Worm (Caenorhabditis elegans) whole organism, early embryonic: Measurements from ENCODE around the gene hlh-8.

Experiments used
- B0310.2 ChIP-seq: sonication (generic microtip); optimal IDR thresholded peaks from 2 replicates; lab custom pipeline; 2016; ENCODE audit warnings: mild to moderate bottlenecking, missing genetic modification characterization, missing compliant biosample characterization
- aly-1 ChIP-seq: sonication (generic microtip); optimal IDR thresholded peaks from 2 replicates; lab custom pipeline; 2016; ENCODE audit warnings: missing genetic modification characterization, missing compliant biosample characterization
- ama-1 ChIP-seq: fragments of 150-350 bp; optimal IDR thresholded peaks from 2 replicates; lab custom pipeline; 2014
- ets-7 ChIP-seq: sonication (generic microtip); optimal IDR thresholded peaks from 2 replicates; lab custom pipeline; 2016; ENCODE audit warnings: missing genotype, missing genetic modification characterization, missing compliant biosample characterization
- flt-1 ChIP-seq: fragments of 200-800 bp; sonication (Bioruptor generic); IDR thresholded peaks from 2 replicates; pipeline ENCODE4 v1.3.6; 2022; ENCODE audit warnings: missing genetic modification characterization, missing compliant biosample characterization
- hmbx-1 ChIP-seq: sonication (generic microtip); optimal IDR thresholded peaks from 2 replicates; lab custom pipeline; 2016; ENCODE audit warnings: mild to moderate bottlenecking, missing genetic modification characterization, missing compliant biosample characterization
- hmg-4 ChIP-seq: fragments of 200-800 bp; sonication (Bioruptor generic); optimal IDR thresholded peaks from 2 replicates; lab custom pipeline; 2018; ENCODE audit warnings: mild to moderate bottlenecking, missing genetic modification characterization, missing compliant biosample characterization
- hnd-1 ChIP-seq: sonication (generic microtip); optimal IDR thresholded peaks from 2 replicates; lab custom pipeline; 2016; ENCODE audit warnings: missing genetic modification characterization, missing compliant biosample characterization
- pes-1 ChIP-seq: fragments of 200-800 bp; sonication (Bioruptor generic); IDR thresholded peaks from 2 replicates; pipeline ENCODE4 v1.3.6; 2022; ENCODE audit warnings: missing genetic modification reagents, missing genetic modification characterization, missing compliant biosample characterization
- scrt-1 ChIP-seq: fragments of 200-800 bp; sonication (Bioruptor generic); IDR thresholded peaks from 2 replicates; pipeline ENCODE4 v1.3.6; 2022; ENCODE audit warnings: missing genetic modification characterization, missing compliant biosample characterization
- sea-1 ChIP-seq: fragments of 200-800 bp; sonication (Bioruptor generic); conservative IDR thresholded peaks from 2 replicates; pipeline ENCODE4 v1.3.6; 2022; ENCODE audit warnings: missing genetic modification characterization, missing compliant biosample characterization
- tbx-11 ChIP-seq: fragments of 200-800 bp; sonication (Bioruptor generic); IDR thresholded peaks from 2 replicates; pipeline ENCODE4 v1.3.6; 2022; ENCODE audit warnings: missing genetic modification characterization, missing compliant biosample characterization
- tbx-37 ChIP-seq: fragments of 200-800 bp; sonication (Bioruptor generic); conservative IDR thresholded peaks from 2 replicates; pipeline ENCODE4 v1.3.6; 2022; ENCODE audit warnings: missing genetic modification reagents, missing genetic modification characterization, missing compliant biosample characterization
- tra-4 ChIP-seq: sonication (generic microtip); optimal IDR thresholded peaks from 2 replicates; lab custom pipeline; 2017; ENCODE audit warnings: missing genetic modification characterization, missing compliant biosample characterization

ce11 chrX:8088474-8088873, 27.8 kb upstream of the hlh-8 start, which contains the start of gene vem-1:
- TF ChIP-seq ama-1 (lab: Kevin White, UChicago) = no peak
- TF ChIP-seq pes-1 (GFP tag; lab: Robert Waterston, UW) = no peak
- TF ChIP-seq tra-4 = no peak
- no peak for TF ChIP-seq scrt-1 (GFP tag; lab: Robert Waterston, UW)
- TF ChIP-seq hmg-4 (GFP tag; lab: Kevin White, UChicago) = no peak
- no peak for TF ChIP-seq hnd-1
- no peak for TF ChIP-seq aly-1 (tag; lab: Kevin White, UChicago)
- no peak for TF ChIP-seq B0310.2 (tag; lab: Kevin White, UChicago)
- TF ChIP-seq tbx-11 (GFP tag; lab: Robert Waterston, UW) = no peak
- no peak for TF ChIP-seq sea-1 (GFP tag; lab: Robert Waterston, UW)
- TF ChIP-seq ets-7 = no peak
- no peak for TF ChIP-seq flt-1 (GFP tag; lab: Robert Waterston, UW)
- no peak for TF ChIP-seq tbx-37
- no peak for TF ChIP-seq hmbx-1 (tag; lab: Kevin White, UChicago)
